Fruit fly (Drosophila melanogaster): Measurements from ENCODE around the gene GstO2.

The GstO2 gene

dm6 chr3L:8480944-8481343 is 42.4 kb downstream of the GstO2 start:
- TF ChIP-seq gl (tag; optimal IDR thresholded peaks at IDR 0.05): no peak
- no peak for TF ChIP-seq EcR (GFP tag; optimal IDR thresholded peaks at IDR 0.05)
- no peak for TF ChIP-seq CG9948 (tag; optimal IDR thresholded peaks at IDR 0.05)
- no peak for TF ChIP-seq CG32121 (GFP tag; IDR thresholded peaks at IDR 0.05)
- TF ChIP-seq CG10348 (GFP tag; IDR thresholded peaks at IDR 0.05): no peak
- TF ChIP-seq Ets98B (GFP tag; IDR thresholded peaks at IDR 0.05): no peak
- no peak for TF ChIP-seq Pif1A (GFP tag; optimal IDR thresholded peaks at IDR 0.05)
- TF ChIP-seq CG4496 (GFP tag; IDR thresholded peaks at IDR 0.05): no peak
- no peak for TF ChIP-seq CG12605 (GFP tag; IDR thresholded peaks at IDR 0.05)
- no peak for TF ChIP-seq fd96Ca (GFP tag; IDR thresholded peaks at IDR 0.05)
- no peak for TF ChIP-seq CG13204 (GFP tag; optimal IDR thresholded peaks at IDR 0.05)
- no peak for TF ChIP-seq CG8301 (tag; optimal IDR thresholded peaks at IDR 0.05)
- TF ChIP-seq Pif1B (GFP tag; optimal IDR thresholded peaks at IDR 0.05): no peak
- no peak for TF ChIP-seq CG8159 (tag; optimal IDR thresholded peaks at IDR 0.05)
- TF ChIP-seq CG15710 (tag; optimal IDR thresholded peaks at IDR 0.05): no peak
- no peak for TF ChIP-seq CG34367 (tag; optimal IDR thresholded peaks at IDR 0.05)
- no peak for TF ChIP-seq D1 (tag; optimal IDR thresholded peaks at IDR 0.05)
- no peak for TF ChIP-seq Snoo (tag; optimal IDR thresholded peaks at IDR 0.05)
- no peak for TF ChIP-seq CG17806 (tag; optimal IDR thresholded peaks at IDR 0.05)
- no peak for TF ChIP-seq CG14655 (GFP tag; optimal IDR thresholded peaks at IDR 0.05)
